Fruit fly (Drosophila melanogaster) S2 (cell line): Measurements from ENCODE around the gene PNKP.

Experiments
- CG8478 ChIP-seq: fragments of >200 bp; optimal IDR thresholded peaks from 2 replicates; lab custom pipeline; 2018
- CTCF ChIP-seq, 2 experiments: fragments of >200 bp; optimal IDR thresholded peaks; 2 replicates each; lab custom pipeline; 2018

DNA sequence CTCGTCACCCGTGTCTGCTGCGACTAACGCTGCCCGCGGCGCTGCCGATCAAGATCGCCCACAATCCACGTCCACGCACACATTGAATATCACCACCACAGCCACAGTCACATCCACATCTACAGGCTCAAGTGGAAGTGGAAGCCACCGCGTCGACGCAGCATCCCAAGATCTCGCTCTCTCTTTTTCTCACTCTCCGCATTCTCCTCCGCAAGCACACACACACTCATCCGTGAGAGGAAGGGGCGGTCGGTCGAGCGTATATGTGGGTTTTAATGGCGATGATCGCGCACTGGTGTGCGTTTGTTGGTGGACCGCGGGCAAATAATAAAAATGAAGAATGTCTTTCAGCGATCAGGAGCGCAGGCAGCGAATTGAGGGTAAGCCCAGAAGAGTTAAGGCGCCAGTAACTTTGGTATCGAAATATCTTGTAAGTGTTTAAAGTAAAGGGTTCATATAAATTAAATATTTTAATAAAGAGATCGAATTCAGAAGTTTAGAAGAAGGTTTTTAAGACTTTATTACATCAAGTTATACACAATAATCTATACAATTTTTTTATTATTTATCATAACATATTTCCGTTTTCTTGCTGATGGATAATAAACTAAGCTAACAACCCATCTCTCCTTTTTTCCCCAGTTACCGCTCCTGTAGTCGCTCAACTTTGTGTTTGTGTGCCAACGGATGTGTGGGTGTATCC is 9.4 kb downstream of the PNKP start, which contains the start of gene Poxm:
- TF ChIP-seq CTCF (optimal IDR thresholded peaks at IDR 0.05; lab: Kevin White, UChicago) (no peak), CG8478 (no peak)
